Worm (Caenorhabditis elegans): ENCODE data around the gene zig-11.

DNA sequence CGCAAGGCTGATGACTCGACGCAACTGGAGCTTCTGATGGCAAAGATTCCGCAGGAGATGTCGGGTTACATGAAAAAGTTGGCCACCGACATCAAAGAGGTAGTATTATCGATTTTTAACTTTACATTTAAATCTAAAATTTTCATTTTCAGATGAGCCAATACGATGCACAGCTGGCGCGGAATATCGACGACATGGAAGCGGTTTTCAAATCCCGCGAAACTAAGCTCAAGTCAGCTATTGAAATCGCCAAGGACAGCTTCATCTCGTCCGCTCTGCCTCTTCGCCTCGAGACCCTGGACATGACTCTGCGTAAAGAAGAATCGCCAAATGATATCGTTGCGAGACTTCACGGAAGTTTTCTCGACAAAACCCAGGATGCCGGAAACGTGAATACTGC, 23.1 kb downstream of the zig-11 start, which contains the start of gene T10B5.3:
- TF ChIP-seq snpc-4 (tag; optimal IDR thresholded peaks at IDR 0.05): no peak
- no peak for TF ChIP-seq unc-62 (GFP tag; optimal IDR thresholded peaks at IDR 0.05)
- no peak for TF ChIP-seq unc-39 (tag; optimal IDR thresholded peaks at IDR 0.05)
- TF ChIP-seq blmp-1 (tag; optimal IDR thresholded peaks at IDR 0.05): no peak
- no peak for TF ChIP-seq ceh-83 (GFP tag; optimal IDR thresholded peaks at IDR 0.05)

Measured in whole organism, mixed stage, embryonic.